Worm (Caenorhabditis elegans) whole organism, L1 larva: ENCODE measurements around the gene sbsp-1.

ENCODE experiments used
- C04F5.9 ChIP-seq: sonication (generic microtip); optimal IDR thresholded peaks from 2 replicates; lab custom pipeline; 2016; ENCODE audit warnings: missing genetic modification characterization, missing compliant biosample characterization
- blmp-1 ChIP-seq: fragments of 150-350 bp; optimal IDR thresholded peaks from 2 replicates; lab custom pipeline; 2014; ENCODE audit warnings: missing biosample characterization, missing genetic modification characterization
- ces-1 ChIP-seq: fragments of 150-350 bp; optimal IDR thresholded peaks from 2 replicates; lab custom pipeline; 2014; ENCODE audit warnings: missing biosample characterization, missing genetic modification reagents, missing genetic modification characterization
- dpl-1 ChIP-seq, 3 experiments: fragments of 150-350 bp in 2 of 3; sonication (generic microtip) in 1 of 3; optimal IDR thresholded peaks; 2 replicates each; lab custom pipeline; 2014 to 2017; ENCODE audit warnings: missing biosample characterization in 3 of 3, missing genetic modification characterization in 3 of 3, missing genetic modification reagents in 3 of 3
- efl-1 ChIP-seq, 4 experiments: fragments of 150-350 bp; optimal IDR thresholded peaks in 3 of 4; peaks in 1 of 4; 1 replicate in 1 of 4; 2 replicates in 3 of 4; lab custom pipeline; 2014; ENCODE audit warnings: missing biosample characterization in 2 of 4, missing genetic modification characterization in 2 of 4, missing genetic modification reagents in 2 of 4
- efl-3 ChIP-seq: fragments of 200-800 bp; sonication (Bioruptor generic); optimal IDR thresholded peaks from 2 replicates; lab custom pipeline; 2018; ENCODE audit warnings: mild to moderate bottlenecking, missing genetic modification characterization, missing compliant biosample characterization
- egl-27 ChIP-seq, 2 experiments: fragments of 150-350 bp in 1 of 2; sonication (generic microtip); optimal IDR thresholded peaks; 3 replicates each; lab custom pipeline; 2017 to 2018; ENCODE audit warnings: missing biosample characterization in 2 of 2, missing genetic modification characterization in 2 of 2, missing genetic modification reagents in 2 of 2
- elt-3 ChIP-seq, 6 experiments: fragments of 150-350 bp in 1 of 6; sonication (generic microtip); optimal IDR thresholded peaks; 2 replicates each; lab custom pipeline; 2017 to 2018; ENCODE audit warnings: missing biosample characterization in 6 of 6, missing genetic modification characterization in 6 of 6, inconsistent platforms in 1 of 6
- fkh-4 ChIP-seq: sonication (generic microtip); optimal IDR thresholded peaks from 2 replicates; lab custom pipeline; 2016; ENCODE audit warnings: missing compliant biosample characterization, missing genetic modification characterization, borderline replicate concordance
- fos-1 ChIP-seq: fragments of 150-350 bp; optimal IDR thresholded peaks from 2 replicates; lab custom pipeline; 2014; ENCODE audit warnings: missing biosample characterization, missing genetic modification characterization
- grh-1 ChIP-seq: fragments of 200-800 bp; sonication (Bioruptor generic); IDR thresholded peaks from 2 replicates; pipeline ENCODE4 v1.3.6; 2022; ENCODE audit warnings: missing genetic modification reagents, missing genetic modification characterization, missing compliant biosample characterization
- hlh-4 ChIP-seq: sonication (generic microtip); optimal IDR thresholded peaks from 2 replicates; lab custom pipeline; 2016; ENCODE audit warnings: mild to moderate bottlenecking, missing genetic modification characterization, missing compliant biosample characterization
- irx-1 ChIP-seq: sonication (generic microtip); optimal IDR thresholded peaks from 2 replicates; lab custom pipeline; 2016; ENCODE audit warnings: missing genetic modification characterization, missing compliant biosample characterization
- isw-1 ChIP-seq: fragments of 200-800 bp; sonication (Bioruptor generic); IDR thresholded peaks from 2 replicates; pipeline ENCODE4 v1.3.6; 2022; ENCODE audit warnings: missing genetic modification characterization, missing compliant biosample characterization
- lin-35 ChIP-seq, 2 experiments: fragments of 150-350 bp; optimal IDR thresholded peaks; 2 replicates each; lab custom pipeline; 2014; ENCODE audit warnings: missing biosample characterization in 2 of 2, missing genetic modification characterization in 2 of 2, missing genetic modification reagents in 2 of 2
- lin-39 ChIP-seq: fragments of 150-350 bp; optimal IDR thresholded peaks from 2 replicates; lab custom pipeline; 2014; ENCODE audit warnings: missing biosample characterization, missing genetic modification reagents, missing genetic modification characterization
- mdl-1 ChIP-seq, 2 experiments: fragments of 150-350 bp; optimal IDR thresholded peaks; 2 replicates each; lab custom pipeline; 2014 to 2017; ENCODE audit warnings: missing biosample characterization in 2 of 2, missing genetic modification characterization in 2 of 2, inconsistent platforms in 1 of 2
- mep-1 ChIP-seq: fragments of 150-350 bp; optimal IDR thresholded peaks from 2 replicates; lab custom pipeline; 2014; ENCODE audit warnings: missing biosample characterization, missing genetic modification characterization
- nhr-12 ChIP-seq: sonication (generic microtip); optimal IDR thresholded peaks from 2 replicates; lab custom pipeline; 2017; ENCODE audit warnings: missing biosample characterization, missing genetic modification characterization
- nhr-19 ChIP-seq: fragments of 200-800 bp; sonication (Bioruptor generic); conservative IDR thresholded peaks from 2 replicates; pipeline ENCODE4 v1.3.6; 2022; ENCODE audit warnings: missing genetic modification characterization, missing compliant biosample characterization
- nhr-47 ChIP-seq: sonication (generic microtip); optimal IDR thresholded peaks from 2 replicates; lab custom pipeline; 2016; ENCODE audit warnings: mild to moderate bottlenecking, missing genetic modification characterization, moderate library complexity, missing compliant biosample characterization
- nhr-84 ChIP-seq: sonication (generic microtip); optimal IDR thresholded peaks from 2 replicates; lab custom pipeline; 2017; ENCODE audit warnings: missing biosample characterization, missing genetic modification characterization
- skn-1 ChIP-seq: fragments of 150-350 bp; optimal IDR thresholded peaks from 2 replicates; lab custom pipeline; 2014; ENCODE audit warnings: missing biosample characterization, missing genetic modification characterization
- swsn-7 ChIP-seq: sonication (generic microtip); optimal IDR thresholded peaks from 2 replicates; lab custom pipeline; 2016; ENCODE audit warnings: missing genetic modification characterization, missing compliant biosample characterization
- tbx-2 ChIP-seq: sonication (generic microtip); optimal IDR thresholded peaks from 2 replicates; lab custom pipeline; 2016; ENCODE audit warnings: missing genetic modification characterization, missing compliant biosample characterization
- unc-30 ChIP-seq: sonication (generic microtip); optimal IDR thresholded peaks from 2 replicates; lab custom pipeline; 2017; ENCODE audit warnings: missing biosample characterization, missing genetic modification characterization
- xbp-1 ChIP-seq: sonication (generic microtip); optimal IDR thresholded peaks from 2 replicates; lab custom pipeline; 2016; ENCODE audit warnings: missing genetic modification characterization, missing compliant biosample characterization
- zag-1 ChIP-seq: fragments of 150-350 bp; optimal IDR thresholded peaks from 2 replicates; lab custom pipeline; 2014; ENCODE audit warnings: missing biosample characterization, missing genetic modification characterization

Gene sbsp-1

DNA sequence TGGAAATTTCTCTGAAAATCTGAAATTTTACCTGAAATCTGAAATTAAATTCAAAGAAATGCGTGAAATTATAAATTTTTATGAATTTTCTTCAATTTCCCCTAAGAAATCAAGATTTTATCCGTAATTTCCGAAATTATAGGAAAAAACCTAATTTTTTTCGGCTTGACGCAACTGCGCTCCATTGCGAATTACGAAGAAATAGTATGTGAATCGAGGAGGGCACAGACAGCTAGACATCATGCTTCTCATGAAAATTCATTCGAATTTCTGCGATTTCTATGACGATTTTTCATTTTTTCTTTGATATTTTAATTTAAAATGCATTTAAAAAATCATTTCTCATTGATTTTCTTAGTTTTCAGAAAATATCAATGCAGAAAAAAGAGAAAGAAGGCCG is 49.3 kb downstream of the sbsp-1 start (continued):
- TF ChIP-seq dpl-1 (GFP tag; optimal IDR thresholded peaks at IDR 0.05; lab: Kevin White, UChicago) (peak; percentile 68 to 78 (median 77)), isw-1 (GFP tag; lab: Robert Waterston, UW) (peak; percentile 61), blmp-1 (tag; lab: Kevin White, UChicago) (peak; percentile 40), xbp-1 (tag; lab: Kevin White, UChicago) (peak; percentile 79), lin-39 (peak; percentile 74), C04F5.9 (peak; percentile 13), swsn-7 (tag; lab: Kevin White, UChicago) (peak; percentile 79), tbx-2 (peak; percentile 79), fkh-4 (tag; lab: Kevin White, UChicago) (no peak), efl-1 (optimal IDR thresholded peaks at IDR 0.05; lab: Kevin White, UChicago) (peak; percentile 80 to 84), efl-1 (GFP tag; optimal IDR thresholded peaks at IDR 0.05 in 1 of 2; lab: Kevin White, UChicago) (peak; percentile 78 to 96), mep-1 (tag; lab: Kevin White, UChicago) (peak; percentile 89), hlh-4 (no peak), irx-1 (tag; lab: Kevin White, UChicago) (peak; percentile 73), nhr-84 (tag; lab: Kevin White, UChicago) (no peak), mdl-1 (tag; optimal IDR thresholded peaks at IDR 0.05; lab: Kevin White, UChicago) (peak in 1 of 2 experiments; percentile 52), fos-1 (tag; lab: Kevin White, UChicago) (peak; percentile 56), nhr-12 (tag; lab: Kevin White, UChicago) (no peak), elt-3 (tag; optimal IDR thresholded peaks at IDR 0.05; lab: Kevin White, UChicago) (peak in 2 of 6 experiments; percentile 35 to 36), unc-30 (tag; lab: Kevin White, UChicago) (no peak), egl-27 (tag; optimal IDR thresholded peaks at IDR 0.05; lab: Kevin White, UChicago) (no peak), grh-1 (GFP tag; lab: Robert Waterston, UW) (peak; percentile 22; the same call in 1 of the 2 replicates), lin-35 (GFP tag; optimal IDR thresholded peaks at IDR 0.05; lab: Kevin White, UChicago) (peak; percentile 64 to 84), nhr-47 (tag; lab: Kevin White, UChicago) (peak; percentile 84), ces-1 (GFP tag; lab: Kevin White, UChicago) (no peak), zag-1 (tag; lab: Kevin White, UChicago) (no peak), nhr-19 (GFP tag; lab: Robert Waterston, UW) (peak; percentile 74), skn-1 (tag; lab: Kevin White, UChicago) (peak; percentile 80)
- TF ChIP-seq, all 84 proteins: peak for 44

DNA sequence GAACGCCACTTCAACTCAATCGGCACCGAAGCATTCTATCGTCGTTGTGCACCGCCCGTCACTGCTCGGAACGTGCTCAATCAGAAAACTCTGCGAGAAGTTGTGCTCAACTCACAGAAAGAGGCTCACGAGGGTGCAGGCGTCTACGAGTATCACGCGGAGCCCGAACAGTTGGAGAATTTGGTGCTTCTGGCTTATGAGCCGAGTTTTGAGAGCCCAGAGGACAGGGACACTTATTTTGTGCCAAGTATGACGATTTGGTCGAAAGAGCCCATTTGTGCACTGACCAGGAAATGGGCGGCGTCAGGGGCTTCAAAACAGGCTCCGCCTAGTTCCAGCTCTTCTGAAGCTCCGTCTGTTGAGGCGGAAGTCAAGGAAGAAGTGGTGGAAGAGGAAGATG is 56.1 kb downstream of the sbsp-1 start:
- no peak for TF ChIP-seq efl-1 (optimal IDR thresholded peaks at IDR 0.05; lab: Kevin White, UChicago)
- TF ChIP-seq efl-1 (GFP tag; optimal IDR thresholded peaks at IDR 0.05 in 1 of 2; lab: Kevin White, UChicago), result no peak
- no peak for TF ChIP-seq efl-3 (GFP tag; lab: Kevin White, UChicago)
- TF ChIP-seq, all 84 proteins: peak for 0
